Fruit fly (Drosophila melanogaster): ENCODE data around the gene nerfin-1.

DNA sequence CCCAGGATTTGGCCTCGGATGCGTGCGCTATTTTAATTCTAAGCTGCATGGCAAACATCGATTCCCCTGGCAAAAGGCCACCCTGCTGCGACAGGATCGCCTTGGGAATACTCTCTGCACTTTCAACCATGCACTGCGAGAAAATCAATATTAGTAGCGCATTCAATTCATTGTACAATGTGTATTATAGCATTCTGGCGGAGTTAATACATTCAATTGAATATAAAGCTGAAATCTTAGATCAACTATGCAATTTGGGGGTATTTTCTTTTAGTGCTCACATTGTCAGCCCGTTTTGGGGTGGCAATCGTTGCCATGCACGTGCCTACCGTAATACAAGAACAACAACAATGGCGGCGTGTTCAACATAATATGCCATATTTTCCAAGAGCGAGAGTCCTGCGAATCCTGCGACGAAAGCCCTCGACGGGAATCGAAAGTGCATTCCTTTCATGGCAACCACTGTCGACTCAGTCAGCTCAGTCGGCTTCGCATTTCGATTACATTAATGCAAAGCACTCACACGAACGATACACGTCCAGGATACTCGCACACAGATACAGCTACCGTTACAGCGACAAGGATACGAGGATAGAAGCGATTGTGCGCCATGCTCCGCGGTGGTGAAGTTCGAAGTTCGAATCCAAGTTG, 1.1 kb upstream of the nerfin-1 start:
- TF ChIP-seq Rel (GFP tag; optimal IDR thresholded peaks at IDR 0.05) (no peak), Rel (tag; optimal IDR thresholded peaks at IDR 0.05) (peak; percentile 11), br (GFP tag; optimal IDR thresholded peaks at IDR 0.05) (peak; percentile 59), OdsH (GFP tag; optimal IDR thresholded peaks at IDR 0.05) (peak; percentile 45), Hnf4 (GFP tag; optimal IDR thresholded peaks at IDR 0.05) (peak; percentile 60), lola (GFP tag; optimal IDR thresholded peaks at IDR 0.05) (no peak), foxo (GFP tag; optimal IDR thresholded peaks at IDR 0.05) (peak in 1 of 2 experiments; percentile 68), h (GFP tag; optimal IDR thresholded peaks at IDR 0.05) (peak; percentile 73), usp (GFP tag; optimal IDR thresholded peaks at IDR 0.05) (no peak), tai (GFP tag; optimal IDR thresholded peaks at IDR 0.05) (peak; percentile 31), psq (GFP tag; optimal IDR thresholded peaks at IDR 0.05) (peak; percentile 25), Jra (GFP tag; optimal IDR thresholded peaks at IDR 0.05) (no peak), CrebA (GFP tag; optimal IDR thresholded peaks at IDR 0.05; ENCODE audit: borderline replicate concordance) (no peak), jim (GFP tag; optimal IDR thresholded peaks at IDR 0.05) (no peak)
